Worm (Caenorhabditis elegans) whole organism, L4 larva: ENCODE results near the gene rpoa-49.

ENCODE experiments used
- aha-1 ChIP-seq: fragments of 150-350 bp; peaks from one replicate; lab custom pipeline; 2014; ENCODE audit warnings: missing biosample characterization, missing genetic modification characterization
- ama-1 ChIP-seq: fragments of 150-350 bp; optimal IDR thresholded peaks from 2 replicates; lab custom pipeline; 2014; ENCODE audit warnings: inconsistent platforms, mixed read lengths
- fos-1 ChIP-seq: fragments of 150-350 bp; optimal IDR thresholded peaks from 2 replicates; lab custom pipeline; 2014; ENCODE audit warnings: missing biosample characterization, missing genetic modification characterization
- lin-15B ChIP-seq: fragments of 150-350 bp; sonication (generic microtip); optimal IDR thresholded peaks from 3 replicates; lab custom pipeline; 2014; ENCODE audit warnings: missing biosample characterization, missing genetic modification characterization
- lir-3 ChIP-seq: sonication (generic microtip); optimal IDR thresholded peaks from 2 replicates; lab custom pipeline; 2016; ENCODE audit warnings: mild to moderate bottlenecking, missing genetic modification characterization, missing compliant biosample characterization
- nhr-6 ChIP-seq: fragments of 150-350 bp; optimal IDR thresholded peaks from 2 replicates; lab custom pipeline; 2014; ENCODE audit warnings: missing biosample characterization, missing genetic modification characterization
- nhr-76 ChIP-seq: fragments of 150-350 bp; optimal IDR thresholded peaks from 2 replicates; lab custom pipeline; 2014; ENCODE audit warnings: missing biosample characterization, missing genetic modification characterization
- nhr-77 ChIP-seq: fragments of 150-350 bp; optimal IDR thresholded peaks from 2 replicates; lab custom pipeline; 2014; ENCODE audit warnings: missing biosample characterization, missing genetic modification characterization
- pha-4 ChIP-seq, 2 experiments: fragments of 150-350 bp in 1 of 2; fragments of 200-800 bp in 1 of 2; sonication (Bioruptor generic) in 1 of 2; IDR thresholded peaks in 1 of 2; optimal IDR thresholded peaks in 1 of 2; 2 replicates each; pipeline versions ENCODE4 v1.3.6 to Lab custom; 2014 to 2022; ENCODE audit warnings: missing genetic modification characterization in 2 of 2, missing genetic modification reagents in 2 of 2, missing biosample characterization in 1 of 2, missing compliant biosample characterization in 1 of 2
- tag-97 ChIP-seq: fragments of 200-800 bp; sonication (Bioruptor generic); IDR thresholded peaks from 2 replicates; pipeline ENCODE4 v1.3.6; 2022; ENCODE audit warnings: missing genetic modification characterization, missing compliant biosample characterization
- unc-130 ChIP-seq: sonication (generic microtip); optimal IDR thresholded peaks from 2 replicates; lab custom pipeline; 2016; ENCODE audit warnings: missing genetic modification reagents, missing genetic modification characterization, missing compliant biosample characterization
- zfp-3 ChIP-seq: fragments of 200-800 bp; sonication (Bioruptor generic); conservative IDR thresholded peaks from 2 replicates; pipeline ENCODE4 v1.3.6; 2022; ENCODE audit warnings: missing genetic modification reagents, missing genetic modification characterization, missing compliant biosample characterization

ce11 chrII:86794-87193 lies 42.0 kb downstream of the rpoa-49 start:
- TF ChIP-seq nhr-77 (tag; lab: Kevin White, UChicago) (no peak), zfp-3 (GFP tag; lab: Robert Waterston, UW) (no peak), pha-4 (GFP tag; IDR thresholded peaks at IDR 0.05; lab: Robert Waterston, UW) (no peak), pha-4 (tag; optimal IDR thresholded peaks at IDR 0.05; lab: Kevin White, UChicago) (no peak), aha-1 (tag; lab: Kevin White, UChicago) (no peak), tag-97 (no peak), nhr-6 (tag; lab: Kevin White, UChicago) (no peak), lir-3 (no peak), nhr-76 (no peak), ama-1 (lab: Kevin White, UChicago) (no peak), unc-130 (GFP tag; lab: Kevin White, UChicago) (no peak), fos-1 (tag; lab: Kevin White, UChicago) (no peak), lin-15B (tag; lab: Kevin White, UChicago) (no peak)
